Fruit fly (Drosophila melanogaster): ENCODE results near the gene D19A.

Gene D19A

dm6 chr3L:6192822-6193555 is 4.1 kb upstream of the D19A start, which contains the start of the genes Sf3b6 and Tnpo (continued):
- TF ChIP-seq Doc3 (GFP tag; IDR thresholded peaks at IDR 0.05; ENCODE audit: partially characterized antibody) (peak; percentile 55; the same call in 1 of the 3 replicates), Spps (tag; optimal IDR thresholded peaks at IDR 0.05) (peak; percentile 48), Hsf (GFP tag; optimal IDR thresholded peaks at IDR 0.05) (peak; percentile 84), bsh (GFP tag; optimal IDR thresholded peaks at IDR 0.05) (no peak), Hr3 (GFP tag; optimal IDR thresholded peaks at IDR 0.05) (peak; percentile 87), Bteb2 (GFP tag; optimal IDR thresholded peaks at IDR 0.05) (peak; percentile 75), gsb (GFP tag; IDR thresholded peaks at IDR 0.05) (peak; percentile 58), pum (GFP tag; optimal IDR thresholded peaks at IDR 0.05) (peak; percentile 78), bcd (GFP tag; optimal IDR thresholded peaks at IDR 0.05) (peak; percentile 85), D (optimal IDR thresholded peaks at IDR 0.05) (no peak), D (GFP tag; optimal IDR thresholded peaks at IDR 0.05) (peak; percentile 68), CG13424 (tag; optimal IDR thresholded peaks at IDR 0.05) (peak; percentile 90), slp2 (GFP tag; optimal IDR thresholded peaks at IDR 0.05) (peak; percentile 31), Fer1 (GFP tag; optimal IDR thresholded peaks at IDR 0.05) (peak; percentile 70), CG10543 (GFP tag; optimal IDR thresholded peaks at IDR 0.05) (peak; percentile 84), fru (optimal IDR thresholded peaks at IDR 0.05) (no peak), hb (GFP tag; IDR thresholded peaks at IDR 0.05; ENCODE audit: partially characterized antibody) (no peak), CG11696 (GFP tag; IDR thresholded peaks at IDR 0.05) (peak; percentile 31; the same call in 1 of the 2 replicates), CG34422 (GFP tag; IDR thresholded peaks at IDR 0.05) (peak; percentile 85), MTF-1 (GFP tag; optimal IDR thresholded peaks at IDR 0.05; ENCODE audit: borderline replicate concordance) (no peak), CG2875 (GFP tag; optimal IDR thresholded peaks at IDR 0.05) (no peak), CG6683 (GFP tag; optimal IDR thresholded peaks at IDR 0.05) (peak; percentile 34), danr (GFP tag; IDR thresholded peaks at IDR 0.05) (peak; percentile 71; the same call in 1 of the 2 replicates), CG10431 (GFP tag; optimal IDR thresholded peaks at IDR 0.05) (peak; percentile 58), Nf-YC (tag; optimal IDR thresholded peaks at IDR 0.05) (no peak), Nf-YA (GFP tag; IDR thresholded peaks at IDR 0.05) (peak; percentile 55; the same call in 1 of the 2 replicates), CG13624 (GFP tag; optimal IDR thresholded peaks at IDR 0.05) (peak; percentile 51), CG10366 (GFP tag; IDR thresholded peaks at IDR 0.05) (peak; percentile 86), GATAe (GFP tag; conservative IDR thresholded peaks at IDR 0.05) (0 out of 2 replicates have a peak, but pooled peaks have one; percentile 19), trem (tag; optimal IDR thresholded peaks at IDR 0.05) (peak; percentile 85), CG3407 (GFP tag; optimal IDR thresholded peaks at IDR 0.05) (no peak), CG18262 (tag; optimal IDR thresholded peaks at IDR 0.05) (peak; percentile 87), CG15479 (GFP tag; optimal IDR thresholded peaks at IDR 0.05) (peak; percentile 74), insv (GFP tag; optimal IDR thresholded peaks at IDR 0.05) (peak in 1 of 2 experiments; percentile 52), CG31388 (GFP tag; optimal IDR thresholded peaks at IDR 0.05) (peak; percentile 49), sens-2 (GFP tag; IDR thresholded peaks at IDR 0.05) (peak; percentile 42; the same call in 1 of the 2 replicates), CG12942 (GFP tag; optimal IDR thresholded peaks at IDR 0.05) (peak; percentile 83), z (GFP tag; IDR thresholded peaks at IDR 0.05) (no peak), CG15601 (tag; optimal IDR thresholded peaks at IDR 0.05) (no peak), klu (GFP tag; IDR thresholded peaks at IDR 0.05) (peak; percentile 85), Sox100B (GFP tag; optimal IDR thresholded peaks at IDR 0.05) (no peak), en (GFP tag; optimal IDR thresholded peaks at IDR 0.05) (no peak), CG8281 (tag; optimal IDR thresholded peaks at IDR 0.05) (no peak), salm (tag; optimal IDR thresholded peaks at IDR 0.05) (no peak), CG9437 (GFP tag; optimal IDR thresholded peaks at IDR 0.05) (peak; percentile 76), jumu (GFP tag; optimal IDR thresholded peaks at IDR 0.05) (peak; percentile 66), dpn (GFP tag; optimal IDR thresholded peaks at IDR 0.05) (peak; percentile 76 to 84), CG12391 (tag; optimal IDR thresholded peaks at IDR 0.05) (peak; percentile 91), lbe (GFP tag; optimal IDR thresholded peaks at IDR 0.05) (peak; percentile 61)
